Worm (Caenorhabditis elegans) whole organism, mixed stage, embryonic: ENCODE measurements around the gene cka-1.

Experiments used
- ceh-43 ChIP-seq: fragments of 200-800 bp; sonication (Bioruptor generic); optimal IDR thresholded peaks from 2 replicates; lab custom pipeline; 2018; ENCODE audit warnings: mild to moderate bottlenecking, missing genetic modification characterization, moderate library complexity, missing compliant biosample characterization
- lin-32 ChIP-seq: fragments of 200-800 bp; sonication (Bioruptor generic); optimal IDR thresholded peaks from 2 replicates; lab custom pipeline; 2018; ENCODE audit warnings: mild to moderate bottlenecking, missing genetic modification characterization, missing compliant biosample characterization
- nhr-237 ChIP-seq: fragments of 150-350 bp; optimal IDR thresholded peaks from 2 replicates; lab custom pipeline; 2014; ENCODE audit warnings: missing biosample characterization, missing genetic modification characterization
- sem-2 ChIP-seq: fragments of 200-800 bp; sonication (Bioruptor generic); optimal IDR thresholded peaks from 2 replicates; lab custom pipeline; 2018; ENCODE audit warnings: mild to moderate bottlenecking, missing genetic modification characterization, missing compliant biosample characterization
- ztf-11 ChIP-seq: fragments of 150-350 bp; optimal IDR thresholded peaks from 2 replicates; lab custom pipeline; 2014; ENCODE audit warnings: missing biosample characterization, missing genetic modification characterization

- TF ChIP-seq nhr-237 (tag; lab: Kevin White, UChicago) (no peak), ztf-11 (tag; lab: Kevin White, UChicago) (no peak), sem-2 (GFP tag; lab: Kevin White, UChicago) (no peak), ceh-43 (GFP tag; lab: Kevin White, UChicago) (no peak), lin-32 (GFP tag; lab: Kevin White, UChicago) (no peak)
Measured at ce11 chrIV:9755713-9756112, 18.3 kb upstream of the cka-1 start.
